Fruit fly (Drosophila melanogaster): Measurements from ENCODE around the gene CG5334.

DNA sequence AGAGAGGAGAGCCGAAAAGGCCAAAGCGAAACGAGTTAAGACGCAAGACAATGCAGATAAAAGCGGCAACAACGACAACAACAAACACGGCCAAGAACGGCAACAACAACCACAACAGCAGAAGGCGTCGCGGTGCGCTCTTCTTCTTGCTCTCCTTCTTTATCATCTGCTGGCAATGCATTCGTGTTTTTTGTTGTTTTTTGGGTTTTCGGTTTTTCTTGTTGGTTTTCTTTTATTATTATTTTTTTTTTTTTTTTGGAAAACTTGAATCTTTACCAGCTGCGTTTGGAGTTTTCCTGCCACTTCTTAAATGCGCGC lies 50.3 kb downstream of the CG5334 start:
- TF ChIP-seq CG9139 (GFP tag; optimal IDR thresholded peaks at IDR 0.05) (no peak), Met (GFP tag; optimal IDR thresholded peaks at IDR 0.05) (no peak), CG3032 (tag; optimal IDR thresholded peaks at IDR 0.05) (no peak), achi (GFP tag; optimal IDR thresholded peaks at IDR 0.05) (no peak), Blimp-1 (GFP tag; optimal IDR thresholded peaks at IDR 0.05) (no peak), fkh (GFP tag; optimal IDR thresholded peaks at IDR 0.05) (no peak), spab (GFP tag; optimal IDR thresholded peaks at IDR 0.05) (no peak), CG8632 (GFP tag; optimal IDR thresholded peaks at IDR 0.05) (no peak)
